Worm (Caenorhabditis elegans) whole organism, early embryonic: ENCODE measurements around the gene W06A7.2.
A peak's percentile ranks its signal among the peaks of the same experiment; 100 is the strongest.

Source experiments
- B0310.2 ChIP-seq: sonication (generic microtip); optimal IDR thresholded peaks from 2 replicates; lab custom pipeline; 2016; ENCODE audit warnings: mild to moderate bottlenecking, missing genetic modification characterization, missing compliant biosample characterization
- F13C5.2 ChIP-seq: sonication (generic microtip); optimal IDR thresholded peaks from 2 replicates; lab custom pipeline; 2017; ENCODE audit warnings: mild to moderate bottlenecking, missing genetic modification characterization, inconsistent platforms, missing compliant biosample characterization
- aly-1 ChIP-seq: sonication (generic microtip); optimal IDR thresholded peaks from 2 replicates; lab custom pipeline; 2016; ENCODE audit warnings: missing genetic modification characterization, missing compliant biosample characterization
- ama-1 ChIP-seq: fragments of 150-350 bp; optimal IDR thresholded peaks from 2 replicates; lab custom pipeline; 2014
- ceh-13 ChIP-seq: fragments of 200-800 bp; sonication (Bioruptor generic); optimal IDR thresholded peaks from 2 replicates; lab custom pipeline; 2018; ENCODE audit warnings: mild to moderate bottlenecking, missing genetic modification characterization, missing compliant biosample characterization
- ceh-36 ChIP-seq: sonication (generic microtip); optimal IDR thresholded peaks from 2 replicates; lab custom pipeline; 2016; ENCODE audit warnings: missing genetic modification characterization, inconsistent platforms, missing compliant biosample characterization
- ets-7 ChIP-seq: sonication (generic microtip); optimal IDR thresholded peaks from 2 replicates; lab custom pipeline; 2016; ENCODE audit warnings: missing genotype, missing genetic modification characterization, missing compliant biosample characterization
- flt-1 ChIP-seq: fragments of 200-800 bp; sonication (Bioruptor generic); IDR thresholded peaks from 2 replicates; pipeline ENCODE4 v1.3.6; 2022; ENCODE audit warnings: missing genetic modification characterization, missing compliant biosample characterization
- hmbx-1 ChIP-seq: sonication (generic microtip); optimal IDR thresholded peaks from 2 replicates; lab custom pipeline; 2016; ENCODE audit warnings: mild to moderate bottlenecking, missing genetic modification characterization, missing compliant biosample characterization
- hmg-4 ChIP-seq: fragments of 200-800 bp; sonication (Bioruptor generic); optimal IDR thresholded peaks from 2 replicates; lab custom pipeline; 2018; ENCODE audit warnings: mild to moderate bottlenecking, missing genetic modification characterization, missing compliant biosample characterization
- hnd-1 ChIP-seq: sonication (generic microtip); optimal IDR thresholded peaks from 2 replicates; lab custom pipeline; 2016; ENCODE audit warnings: missing genetic modification characterization, missing compliant biosample characterization
- pes-1 ChIP-seq: fragments of 200-800 bp; sonication (Bioruptor generic); IDR thresholded peaks from 2 replicates; pipeline ENCODE4 v1.3.6; 2022; ENCODE audit warnings: missing genetic modification reagents, missing genetic modification characterization, missing compliant biosample characterization
- scrt-1 ChIP-seq: fragments of 200-800 bp; sonication (Bioruptor generic); IDR thresholded peaks from 2 replicates; pipeline ENCODE4 v1.3.6; 2022; ENCODE audit warnings: missing genetic modification characterization, missing compliant biosample characterization
- sea-1 ChIP-seq: fragments of 200-800 bp; sonication (Bioruptor generic); conservative IDR thresholded peaks from 2 replicates; pipeline ENCODE4 v1.3.6; 2022; ENCODE audit warnings: missing genetic modification characterization, missing compliant biosample characterization
- tbx-11 ChIP-seq: fragments of 200-800 bp; sonication (Bioruptor generic); IDR thresholded peaks from 2 replicates; pipeline ENCODE4 v1.3.6; 2022; ENCODE audit warnings: missing genetic modification characterization, missing compliant biosample characterization
- tbx-37 ChIP-seq: fragments of 200-800 bp; sonication (Bioruptor generic); conservative IDR thresholded peaks from 2 replicates; pipeline ENCODE4 v1.3.6; 2022; ENCODE audit warnings: missing genetic modification reagents, missing genetic modification characterization, missing compliant biosample characterization
- tra-4 ChIP-seq: sonication (generic microtip); optimal IDR thresholded peaks from 2 replicates; lab custom pipeline; 2017; ENCODE audit warnings: missing genetic modification characterization, missing compliant biosample characterization

Gene W06A7.2

DNA sequence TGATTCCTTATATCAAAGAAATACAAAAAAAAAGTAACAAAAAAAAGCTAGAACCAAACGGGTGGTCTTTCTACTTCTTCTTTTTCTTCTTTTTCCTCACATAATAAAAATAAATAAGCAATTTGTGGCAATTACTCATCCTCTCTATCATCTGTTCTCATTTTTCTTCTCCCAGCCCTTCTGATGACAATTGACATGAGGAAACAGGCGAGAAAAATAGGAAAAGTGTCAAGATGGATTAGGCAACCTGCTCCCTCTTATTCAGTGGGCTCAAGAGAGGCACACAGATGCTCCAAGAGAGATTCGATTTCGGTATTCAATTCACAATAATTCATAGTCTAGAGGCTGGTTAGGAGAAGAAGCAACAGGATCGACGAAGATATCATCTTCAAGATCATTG is 30.9 kb upstream of the W06A7.2 start:
- TF ChIP-seq ceh-36 (tag; lab: Kevin White, UChicago) = no peak
- TF ChIP-seq F13C5.2 (tag; lab: Kevin White, UChicago) = no peak
- no peak for TF ChIP-seq ets-7 (tag; lab: Kevin White, UChicago)
- TF ChIP-seq hmg-4 (GFP tag; lab: Kevin White, UChicago) = no peak
- TF ChIP-seq tbx-11 (GFP tag; lab: Robert Waterston, UW) = no peak
- TF ChIP-seq ama-1 = no peak
- TF ChIP-seq aly-1 = no peak
- no peak for TF ChIP-seq tra-4 (tag; lab: Kevin White, UChicago)
- TF ChIP-seq pes-1 = no peak
- no peak for TF ChIP-seq hmbx-1 (tag; lab: Kevin White, UChicago)
- TF ChIP-seq tbx-37 (GFP tag; lab: Robert Waterston, UW) = no peak
- no peak for TF ChIP-seq B0310.2 (tag; lab: Kevin White, UChicago)
- TF ChIP-seq flt-1 = no peak
- no peak for TF ChIP-seq ceh-13 (GFP tag; lab: Kevin White, UChicago)
- no peak for TF ChIP-seq scrt-1 (GFP tag; lab: Robert Waterston, UW)

DNA sequence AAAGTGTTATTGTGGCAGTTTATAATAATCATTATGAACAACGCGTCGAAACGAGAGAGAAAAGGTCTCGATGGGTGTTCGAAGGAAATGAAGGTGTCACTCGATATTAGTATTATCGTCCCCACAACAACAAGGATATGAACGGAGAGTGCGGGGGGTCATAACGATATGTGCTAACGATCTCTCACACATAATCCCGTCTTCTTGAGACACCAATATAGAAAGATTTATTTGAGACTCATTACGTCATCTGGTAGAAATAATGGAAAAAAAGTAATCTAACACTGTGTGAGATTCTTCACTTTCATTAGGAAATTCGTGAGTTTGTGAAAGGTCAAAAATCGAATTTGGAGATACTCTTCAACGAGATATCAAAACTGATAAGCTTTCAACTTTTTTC is 29.9 kb upstream of the W06A7.2 start:
- TF ChIP-seq tbx-37 (GFP tag; lab: Robert Waterston, UW) (no peak), pes-1 (no peak), hmg-4 (GFP tag; lab: Kevin White, UChicago) (no peak), F13C5.2 (tag; lab: Kevin White, UChicago) (no peak), hmbx-1 (tag; lab: Kevin White, UChicago) (no peak), hnd-1 (tag; lab: Kevin White, UChicago) (no peak), ceh-36 (tag; lab: Kevin White, UChicago) (peak; percentile 26), ceh-13 (GFP tag; lab: Kevin White, UChicago) (no peak)

DNA sequence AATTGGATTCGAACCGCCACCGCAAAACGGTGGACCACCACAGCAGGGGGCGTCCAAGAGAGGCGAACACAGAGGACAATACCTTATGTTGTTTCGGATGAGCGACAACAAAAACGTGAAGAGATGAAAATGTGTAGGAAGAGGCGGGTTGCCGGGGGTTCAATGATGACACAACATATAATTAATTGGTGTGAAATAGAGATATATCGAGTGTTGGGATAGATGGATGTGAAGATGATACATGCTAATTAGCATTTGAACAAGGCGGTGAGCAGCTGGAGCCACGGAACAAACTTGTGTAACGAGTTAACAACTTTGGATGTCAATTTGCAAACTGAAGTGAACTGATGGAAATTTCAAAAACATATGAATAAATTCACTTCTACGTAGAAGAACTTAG is 29.3 kb upstream of the W06A7.2 start:
- no peak for TF ChIP-seq hmg-4 (GFP tag; lab: Kevin White, UChicago)
- TF ChIP-seq sea-1 (GFP tag; lab: Robert Waterston, UW) = no peak
- no peak for TF ChIP-seq scrt-1 (GFP tag; lab: Robert Waterston, UW)
- TF ChIP-seq ets-7 (tag; lab: Kevin White, UChicago) = no peak
- no peak for TF ChIP-seq aly-1
- no peak for TF ChIP-seq ama-1
- no peak for TF ChIP-seq flt-1
- TF ChIP-seq B0310.2 (tag; lab: Kevin White, UChicago) = no peak
- TF ChIP-seq hnd-1 (tag; lab: Kevin White, UChicago) = no peak
- no peak for TF ChIP-seq hmbx-1 (tag; lab: Kevin White, UChicago)
- TF ChIP-seq F13C5.2 (tag; lab: Kevin White, UChicago) = no peak
- TF ChIP-seq pes-1 = no peak
- TF ChIP-seq tbx-11 (GFP tag; lab: Robert Waterston, UW) = no peak

DNA sequence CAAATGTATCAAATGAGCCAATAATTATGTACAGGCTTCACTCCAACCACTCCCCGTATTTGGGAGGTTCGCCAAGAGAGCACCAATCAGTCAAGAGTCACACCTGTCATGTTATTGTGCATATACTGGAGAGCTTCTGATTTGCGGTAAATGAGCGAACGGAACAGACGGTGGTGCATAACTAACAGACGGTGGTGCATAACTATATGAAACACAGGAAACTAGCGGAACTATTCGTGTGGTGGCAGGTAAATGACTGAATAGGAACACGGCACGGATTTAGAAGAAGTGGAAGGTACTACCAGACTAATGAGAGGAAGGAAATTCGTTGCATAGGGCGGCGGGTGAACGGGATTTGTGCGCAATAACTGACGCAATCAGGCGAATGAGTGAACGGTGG is 28.6 kb upstream of the W06A7.2 start:
- no peak for TF ChIP-seq aly-1

DNA sequence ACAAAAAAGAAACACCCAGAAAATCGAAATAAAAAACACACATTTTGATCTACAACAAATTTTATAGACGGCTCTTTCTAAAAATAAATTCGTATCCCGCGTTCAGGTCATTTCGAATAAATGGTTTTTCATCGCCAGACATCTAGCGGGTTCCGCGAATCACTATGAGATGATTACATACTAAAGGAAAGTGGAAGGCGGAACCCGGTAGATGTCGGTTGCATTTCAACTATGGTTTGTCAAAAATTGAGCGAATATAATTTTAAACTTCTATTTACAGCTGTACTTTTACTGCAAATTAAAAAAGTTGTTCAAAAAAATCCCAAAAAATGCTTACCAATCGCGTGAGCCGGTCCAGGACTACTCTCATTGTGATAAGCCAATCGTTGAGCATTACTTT is 23.8 kb upstream of the W06A7.2 start:
- TF ChIP-seq sea-1 (GFP tag; lab: Robert Waterston, UW) (no peak), pes-1 (no peak), hmbx-1 (tag; lab: Kevin White, UChicago) (no peak), B0310.2 (tag; lab: Kevin White, UChicago) (no peak), tra-4 (tag; lab: Kevin White, UChicago) (no peak), ceh-13 (GFP tag; lab: Kevin White, UChicago) (no peak)

DNA sequence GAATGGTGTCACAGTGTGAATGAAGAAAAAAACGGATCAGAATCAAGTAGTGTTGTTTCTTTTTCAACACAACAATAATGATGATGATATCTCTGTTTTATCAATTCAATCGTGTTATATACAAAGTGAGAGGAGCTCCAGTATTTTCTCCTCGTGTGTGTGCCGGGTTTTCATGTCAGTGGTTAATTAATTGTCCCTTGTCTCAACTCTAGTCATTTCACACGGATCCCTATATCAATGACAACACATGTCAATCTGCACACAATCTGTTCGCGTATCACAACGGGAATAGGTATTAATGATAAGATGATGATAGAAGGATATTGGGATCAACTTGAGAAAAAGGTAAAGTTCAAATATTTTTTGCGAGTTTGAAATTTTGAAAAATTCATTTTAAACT is 21.3 kb upstream of the W06A7.2 start:
- TF ChIP-seq tbx-11 (GFP tag; lab: Robert Waterston, UW) (no peak), F13C5.2 (tag; lab: Kevin White, UChicago) (no peak), hmbx-1 (tag; lab: Kevin White, UChicago) (no peak), tbx-37 (GFP tag; lab: Robert Waterston, UW) (no peak), ceh-36 (tag; lab: Kevin White, UChicago) (no peak)

DNA sequence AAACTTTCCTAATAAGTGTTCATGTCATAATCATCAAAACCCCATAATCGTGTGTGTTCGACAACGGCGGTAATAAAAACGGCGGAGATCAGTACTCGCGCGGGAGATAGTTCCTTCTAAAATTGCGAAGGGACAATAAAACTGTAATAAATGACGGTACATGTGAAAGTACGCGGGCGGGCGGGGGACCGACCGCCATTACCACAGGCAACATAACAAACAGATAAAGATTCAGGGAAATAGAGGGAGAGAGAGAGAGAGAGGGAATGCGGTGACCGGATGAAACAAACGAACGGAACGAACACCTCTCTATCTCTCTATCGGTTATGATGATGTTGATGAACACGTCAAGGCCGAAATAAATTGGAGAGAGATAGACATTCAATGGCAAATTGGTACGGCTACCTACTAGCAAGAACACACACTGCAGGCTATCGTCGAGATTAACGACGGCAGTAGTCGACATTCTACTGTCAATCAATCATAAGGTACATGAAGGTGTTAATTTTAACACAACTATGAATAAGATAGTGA is 15.4 kb upstream of the W06A7.2 start:
- TF ChIP-seq hmg-4 (GFP tag; lab: Kevin White, UChicago) (no peak), ets-7 (tag; lab: Kevin White, UChicago) (no peak), B0310.2 (tag; lab: Kevin White, UChicago) (no peak), pes-1 (no peak)

DNA sequence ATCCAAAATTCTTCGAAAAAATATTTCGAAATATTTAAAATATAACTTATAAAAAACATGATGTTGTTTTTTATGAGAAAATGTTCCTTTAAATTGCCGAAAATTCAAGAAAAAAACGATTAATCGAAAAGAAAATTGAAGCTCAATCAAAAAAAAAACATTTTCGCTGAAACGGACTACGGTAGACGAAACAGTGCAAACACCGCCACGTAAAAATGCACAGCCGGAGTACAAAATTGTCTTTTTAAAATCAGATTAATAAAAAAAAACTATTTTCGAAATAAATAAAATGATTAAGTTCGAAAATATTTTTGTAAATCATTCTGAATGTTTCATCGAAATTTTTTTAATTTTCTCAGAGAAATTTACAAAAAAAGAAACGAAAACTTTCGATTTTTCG is 8.1 kb upstream of the W06A7.2 start:
- TF ChIP-seq tbx-11 (GFP tag; lab: Robert Waterston, UW) (no peak), scrt-1 (GFP tag; lab: Robert Waterston, UW) (no peak), B0310.2 (tag; lab: Kevin White, UChicago) (no peak), pes-1 (no peak), sea-1 (GFP tag; lab: Robert Waterston, UW) (no peak)

DNA sequence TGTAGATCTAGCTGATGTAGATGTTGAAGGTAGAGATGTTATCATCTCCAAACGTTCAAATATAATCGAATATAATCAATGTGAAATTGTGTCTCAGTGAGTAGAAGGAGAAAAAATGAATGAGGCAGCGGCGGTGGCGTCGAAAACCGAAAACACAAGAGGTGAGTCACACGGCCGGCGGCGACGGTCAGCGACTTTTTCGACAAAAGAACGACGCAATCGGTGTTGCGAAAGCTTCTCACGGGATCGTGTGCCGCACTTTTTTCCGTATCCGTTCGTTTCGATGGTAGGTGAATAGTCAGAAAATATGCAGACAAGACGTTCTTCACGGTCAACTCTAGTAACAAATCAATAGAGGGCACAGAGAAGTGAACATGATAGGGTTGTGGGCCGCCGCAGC is 6.2 kb upstream of the W06A7.2 start, which contains the start of gene rin-1:
Gene rin-1 (minus strand): TSS at position 101 of the 400 bp plus-strand sequence.
- no peak for TF ChIP-seq tbx-11 (GFP tag; lab: Robert Waterston, UW)
